Worm (Caenorhabditis elegans) whole organism, dauer: ENCODE results near the gene acp-4.

Source experiments
- unc-62 ChIP-seq: sonication (generic microtip); optimal IDR thresholded peaks from 2 replicates; lab custom pipeline; 2017; ENCODE audit warnings: missing biosample characterization, missing genetic modification reagents, missing genetic modification characterization

Gene acp-4

DNA sequence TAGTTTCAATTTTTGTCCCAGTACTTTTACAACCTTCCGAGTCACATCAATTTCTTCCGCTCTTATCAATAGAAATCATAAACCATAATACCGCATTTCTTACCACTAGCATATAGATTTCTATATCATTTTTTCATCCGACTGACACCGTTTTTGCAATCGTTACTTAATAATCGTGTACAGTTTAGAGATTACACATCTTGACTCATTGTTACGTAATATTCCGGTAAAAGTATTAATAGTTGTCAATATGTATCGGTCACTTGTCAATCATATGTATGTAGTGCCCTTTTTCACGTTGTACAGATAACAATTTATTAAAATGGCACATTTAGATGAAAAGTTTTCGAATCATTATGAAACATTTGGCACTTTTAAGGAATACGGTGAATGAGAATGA lies 34.9 kb downstream of the acp-4 start:
- TF ChIP-seq unc-62 (GFP tag; lab: Kevin White, UChicago) = no peak

DNA sequence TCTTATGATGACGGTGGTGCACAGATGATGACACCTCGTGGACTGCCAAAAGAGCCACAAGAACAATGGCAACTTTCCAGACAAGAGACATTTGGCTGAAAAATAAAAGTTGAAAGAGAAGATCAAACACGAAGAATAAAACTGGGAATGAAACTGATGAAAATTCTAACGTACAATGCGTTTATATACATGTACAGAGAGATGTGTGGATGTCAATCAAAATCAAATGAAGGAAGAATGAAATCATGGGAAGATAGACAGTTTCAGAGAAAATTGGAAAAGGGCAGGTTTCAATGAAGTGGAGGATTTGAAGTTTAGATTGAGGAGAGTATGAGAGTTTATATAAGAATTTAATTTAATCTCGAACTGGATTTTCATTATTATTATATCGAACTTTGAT lies 35.8 kb downstream of the acp-4 start, which contains the start of gene dod-23:
TSS of gene dod-23 (minus strand) at position 101 of the 400 bp plus-strand sequence.
- no peak for TF ChIP-seq unc-62 (GFP tag; lab: Kevin White, UChicago)

DNA sequence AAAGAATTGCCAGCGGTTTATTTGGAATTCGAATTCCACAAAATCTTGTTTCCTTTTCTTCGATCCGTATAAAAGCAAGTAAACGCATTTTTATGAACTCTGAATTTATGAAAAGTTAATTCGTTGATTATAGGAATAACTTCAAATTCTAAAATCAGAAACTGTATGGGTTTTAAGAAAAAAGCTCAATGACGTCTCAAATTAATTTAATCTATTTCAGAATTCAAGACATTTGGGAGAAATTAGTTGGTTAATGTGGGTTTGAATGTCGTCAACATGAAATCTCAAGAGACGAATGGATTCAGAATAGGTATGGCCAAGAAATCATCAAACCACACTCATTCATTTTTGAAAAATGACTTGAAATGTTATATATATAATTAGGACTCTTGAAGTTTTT lies 38.9 kb downstream of the acp-4 start, which contains the start of gene F49E12.7:
TSS of gene F49E12.7 (minus strand) at position 101 of the 400 bp plus-strand sequence.
- no peak for TF ChIP-seq unc-62 (GFP tag; lab: Kevin White, UChicago)

DNA sequence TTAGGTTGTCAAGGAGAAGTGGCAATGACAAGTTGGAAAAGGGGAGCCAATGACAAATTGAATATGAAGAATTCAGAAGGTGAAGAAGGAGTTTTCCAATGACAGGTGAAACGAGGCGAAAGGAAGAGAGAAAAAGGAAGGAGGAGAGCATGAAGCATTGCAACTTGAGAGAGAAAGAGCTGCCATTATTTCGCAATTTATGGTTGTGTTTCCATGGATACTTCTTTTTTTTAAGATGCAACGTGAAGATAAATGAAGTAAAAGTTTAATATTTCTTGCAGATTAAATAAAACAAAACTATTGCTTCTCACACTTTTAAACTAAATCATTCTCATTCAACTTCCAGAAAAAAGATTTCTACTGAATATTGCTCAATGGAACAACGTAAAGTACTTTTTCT lies 40.7 kb downstream of the acp-4 start, which contains the start of gene F49E12.8:
TSS of gene F49E12.8 (minus strand) at position 101 of the 400 bp plus-strand sequence.
- TF ChIP-seq unc-62 (GFP tag; lab: Kevin White, UChicago) = no peak

DNA sequence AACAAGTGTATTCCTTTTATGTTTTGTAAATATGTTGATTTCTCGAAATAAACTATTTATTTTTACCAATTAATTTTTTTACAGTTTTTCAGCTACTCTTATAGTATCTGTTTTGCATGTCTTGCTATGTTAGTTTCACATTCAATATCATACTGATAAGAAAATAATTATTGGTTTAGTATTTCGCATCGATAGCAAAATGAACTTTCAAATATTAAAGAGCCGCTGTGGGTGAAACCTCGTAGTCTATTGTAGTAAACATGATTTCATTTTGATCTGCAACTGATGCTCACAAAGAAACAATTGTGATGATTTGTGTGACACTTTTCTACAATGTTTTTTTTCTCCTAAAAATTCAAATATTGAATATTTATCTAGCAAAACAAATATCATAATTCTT lies 42.7 kb downstream of the acp-4 start:
- TF ChIP-seq unc-62 (GFP tag; lab: Kevin White, UChicago) = no peak

DNA sequence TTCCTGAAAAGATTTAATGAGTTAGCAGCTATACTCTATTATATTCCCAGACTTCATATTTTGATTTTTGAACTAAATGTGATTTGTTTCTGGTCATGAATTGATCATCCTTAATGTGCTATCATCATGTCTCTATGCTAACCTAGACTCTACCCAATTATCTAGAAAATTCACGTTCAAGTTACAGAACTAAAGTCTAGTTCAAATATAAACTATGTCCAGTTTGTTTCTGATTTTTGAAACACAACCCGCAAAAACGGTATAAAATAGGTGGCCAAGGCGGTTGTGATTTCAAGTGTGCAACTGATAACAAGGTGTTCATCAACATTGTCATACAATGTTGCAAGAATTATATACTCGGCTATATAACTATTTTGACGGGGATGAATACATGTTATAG lies 44.2 kb downstream of the acp-4 start, which contains the start of gene F49E12.10:
TSS of gene F49E12.10 (plus strand) at position 301 of the 400 bp plus-strand sequence.
- no peak for TF ChIP-seq unc-62 (GFP tag; lab: Kevin White, UChicago)

DNA sequence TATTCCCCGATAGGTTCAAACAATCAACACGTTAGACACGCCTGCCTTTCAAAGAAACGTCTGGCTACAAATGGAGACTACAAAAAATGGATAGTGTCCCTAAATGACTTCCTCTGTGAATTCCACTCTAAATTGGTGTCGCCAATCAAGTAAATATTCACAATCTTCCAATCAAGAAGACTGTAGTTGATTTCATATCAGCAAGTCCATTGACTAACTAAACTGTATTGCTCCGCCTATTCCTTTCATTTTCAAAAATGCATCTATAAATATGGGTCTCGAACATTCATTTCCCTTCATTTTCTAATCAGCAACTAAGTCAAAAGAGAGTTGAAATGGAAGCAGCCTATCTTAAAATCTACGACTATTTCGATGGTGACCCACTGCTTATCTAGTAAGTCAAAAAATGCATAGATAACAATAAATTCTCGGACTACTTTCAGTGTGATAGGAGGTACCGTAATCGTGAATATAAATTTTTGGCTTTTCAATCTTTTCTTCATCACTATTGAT lies 46.8 kb downstream of the acp-4 start, which contains the start of gene drd-1:
TSS of gene drd-1 (plus strand) at position 51 of the 513 bp plus-strand sequence.
- TF ChIP-seq unc-62 (GFP tag; lab: Kevin White, UChicago) = no peak

DNA sequence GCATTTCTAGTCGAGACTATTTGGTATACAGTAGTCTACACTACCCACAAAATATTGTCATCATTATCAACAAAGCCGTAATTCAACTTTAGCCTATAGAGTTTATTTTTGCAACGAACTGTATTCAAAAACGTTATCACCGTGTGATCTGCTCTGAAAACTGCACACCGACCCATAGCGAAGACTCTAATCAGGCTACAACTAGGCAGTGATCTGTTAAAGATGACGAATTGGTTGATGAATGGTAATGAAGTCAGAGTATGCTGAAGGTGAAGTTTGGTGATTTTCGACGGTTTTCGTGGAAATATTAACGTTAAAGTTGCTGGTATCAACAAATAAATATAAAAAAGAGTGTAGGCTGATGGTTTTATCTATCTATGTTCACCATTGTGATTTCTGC lies 48.0 kb downstream of the acp-4 start:
- no peak for TF ChIP-seq unc-62 (GFP tag; lab: Kevin White, UChicago)

DNA sequence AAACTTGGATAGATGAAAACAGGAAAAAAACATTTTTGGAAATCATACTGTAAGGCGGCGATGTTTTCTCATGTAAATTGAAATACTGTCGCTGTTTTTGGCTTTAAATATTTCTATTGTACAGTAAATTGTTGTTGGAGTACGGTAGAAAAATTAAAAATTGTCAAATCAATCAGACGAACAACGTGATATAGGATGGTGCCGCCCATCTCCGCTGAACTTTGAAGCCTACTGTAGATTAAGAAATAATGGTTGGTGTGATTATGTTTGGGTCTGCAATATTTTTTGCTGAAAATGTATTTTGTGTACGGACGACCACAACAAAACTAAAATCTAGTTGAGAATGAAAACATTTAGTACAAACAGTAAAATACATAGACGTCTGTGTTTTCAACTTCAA lies 49.3 kb downstream of the acp-4 start:
- TF ChIP-seq unc-62 (GFP tag; lab: Kevin White, UChicago) = no peak

DNA sequence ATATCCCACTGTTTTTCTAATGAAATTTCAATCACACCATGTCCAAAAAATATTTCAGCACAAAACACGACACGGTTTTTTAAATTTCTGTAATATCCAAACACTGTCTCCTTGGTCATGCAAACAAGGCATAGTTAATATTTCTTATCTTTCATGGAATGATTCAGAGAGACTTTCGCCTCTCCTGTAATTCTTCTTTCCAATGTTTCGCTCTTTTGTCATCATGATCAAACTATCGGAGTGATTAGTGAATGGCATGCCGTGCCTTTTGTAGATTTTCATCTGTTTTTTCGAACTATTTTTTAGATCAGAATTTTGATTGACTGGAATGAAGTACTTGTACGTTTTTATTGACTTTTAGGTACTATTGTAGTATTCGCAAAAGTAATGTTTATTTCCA lies 50.6 kb downstream of the acp-4 start:
- no peak for TF ChIP-seq unc-62 (GFP tag; lab: Kevin White, UChicago)

DNA sequence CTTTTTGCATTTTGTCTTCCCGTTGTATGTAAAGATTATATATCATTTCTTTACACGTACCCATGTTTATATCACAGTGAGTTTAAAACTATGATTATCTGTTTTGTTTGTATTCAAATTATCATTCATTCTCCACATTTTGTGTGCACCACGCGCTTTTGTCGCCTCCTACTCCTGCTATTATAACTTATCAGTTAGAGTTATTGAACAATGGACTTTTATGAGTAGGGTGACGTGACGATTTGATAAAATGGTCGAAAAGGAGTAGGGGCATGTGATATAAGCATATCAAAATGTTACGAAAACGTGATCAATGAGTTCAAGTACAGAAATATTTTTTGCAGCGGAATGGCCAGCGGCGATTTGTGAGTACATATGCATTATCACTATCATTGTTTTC lies 52.0 kb downstream of the acp-4 start:
- TF ChIP-seq unc-62 (GFP tag; lab: Kevin White, UChicago) = no peak
